Worm (Caenorhabditis elegans) whole organism, L3 larva: ENCODE measurements around the gene F45D3.2.

Source experiments
- ceh-82 ChIP-seq: fragments of 150-350 bp; optimal IDR thresholded peaks from 2 replicates; lab custom pipeline; 2014; ENCODE audit warnings: missing biosample characterization, missing genetic modification characterization
- fkh-10 ChIP-seq: sonication (generic microtip); optimal IDR thresholded peaks from 2 replicates; lab custom pipeline; 2017; ENCODE audit warnings: missing biosample characterization, missing genetic modification reagents, missing genetic modification characterization
- hmg-11 ChIP-seq: sonication (generic microtip); optimal IDR thresholded peaks from 2 replicates; lab custom pipeline; 2016; ENCODE audit warnings: missing genetic modification characterization, missing compliant biosample characterization
- lin-15B ChIP-seq: fragments of 150-350 bp; optimal IDR thresholded peaks from 2 replicates; lab custom pipeline; 2014; ENCODE audit warnings: missing biosample characterization, missing genetic modification characterization
- nhr-11 ChIP-seq: fragments of 150-350 bp; optimal IDR thresholded peaks from 2 replicates; lab custom pipeline; 2014; ENCODE audit warnings: missing biosample characterization, missing genetic modification characterization
- nhr-237 ChIP-seq: fragments of 150-350 bp; optimal IDR thresholded peaks from 2 replicates; lab custom pipeline; 2014; ENCODE audit warnings: missing biosample characterization, missing genetic modification characterization
- nhr-25 ChIP-seq: sonication (generic microtip); optimal IDR thresholded peaks from 2 replicates; lab custom pipeline; 2017; ENCODE audit warnings: missing biosample characterization, missing genetic modification characterization
- pqm-1 ChIP-seq: fragments of 150-350 bp; optimal IDR thresholded peaks from 2 replicates; lab custom pipeline; 2017; ENCODE audit warnings: missing biosample characterization, missing genetic modification characterization, inconsistent platforms
- unc-39 ChIP-seq: sonication (generic microtip); optimal IDR thresholded peaks from 4 replicates; lab custom pipeline; 2017; ENCODE audit warnings: missing biosample characterization, missing genetic modification characterization
- zag-1 ChIP-seq: fragments of 150-350 bp; optimal IDR thresholded peaks from 2 replicates; lab custom pipeline; 2014; ENCODE audit warnings: missing biosample characterization, missing genetic modification characterization
- ztf-4 ChIP-seq: fragments of 150-350 bp; optimal IDR thresholded peaks from 2 replicates; lab custom pipeline; 2014; ENCODE audit warnings: missing biosample characterization, missing genetic modification characterization

DNA sequence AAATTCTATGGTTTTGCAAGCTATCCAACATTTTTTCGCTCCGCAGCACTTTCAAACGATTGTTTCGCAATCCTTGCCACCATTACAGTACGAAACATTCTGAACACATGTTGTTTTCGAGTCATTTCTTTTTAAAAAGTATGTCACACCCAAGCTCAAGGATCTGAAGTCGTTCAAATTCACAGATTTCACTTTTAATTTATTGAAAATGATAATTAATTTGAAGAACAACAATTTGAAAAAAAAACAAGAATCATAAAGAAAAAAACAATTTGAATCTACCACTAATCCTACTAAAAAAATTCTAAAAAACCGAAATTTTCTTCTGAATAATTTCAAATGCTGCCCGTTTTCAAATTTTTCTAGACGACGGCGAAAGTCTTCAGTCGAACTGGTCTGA lies 51.5 kb downstream of the F45D3.2 start, which contains the start of gene C14C10.2:
- TF ChIP-seq hmg-11 (tag; lab: Kevin White, UChicago) (no peak), lin-15B (tag; lab: Kevin White, UChicago) (no peak), nhr-237 (tag; lab: Kevin White, UChicago) (no peak), ceh-82 (tag; lab: Kevin White, UChicago) (no peak), pqm-1 (tag; lab: Kevin White, UChicago) (no peak), nhr-11 (tag; lab: Kevin White, UChicago) (no peak), fkh-10 (GFP tag; lab: Kevin White, UChicago) (no peak), nhr-25 (tag; lab: Kevin White, UChicago) (no peak), zag-1 (tag; lab: Kevin White, UChicago) (no peak), ztf-4 (tag; lab: Kevin White, UChicago) (no peak), unc-39 (tag; lab: Kevin White, UChicago) (no peak)
